Worm (Caenorhabditis elegans) whole organism, L1 larva: Measurements from ENCODE around the gene ZK783.7.

Source experiments
- C04F5.9 ChIP-seq: sonication (generic microtip); optimal IDR thresholded peaks from 2 replicates; lab custom pipeline; 2016; ENCODE audit warnings: missing genetic modification characterization, missing compliant biosample characterization
- C34B4.2 ChIP-seq: sonication (generic microtip); optimal IDR thresholded peaks from 2 replicates; lab custom pipeline; 2017; ENCODE audit warnings: mild to moderate bottlenecking, missing genetic modification characterization, missing compliant biosample characterization
- Y116A8C.19 ChIP-seq: sonication (generic microtip); optimal IDR thresholded peaks from 2 replicates; lab custom pipeline; 2016; ENCODE audit warnings: missing compliant biosample characterization, missing genetic modification characterization, borderline replicate concordance
- efl-1 ChIP-seq, 4 experiments: fragments of 150-350 bp; optimal IDR thresholded peaks in 3 of 4; peaks in 1 of 4; 1 replicate in 1 of 4; 2 replicates in 3 of 4; lab custom pipeline; 2014; ENCODE audit warnings: missing biosample characterization in 2 of 4, missing genetic modification characterization in 2 of 4, missing genetic modification reagents in 2 of 4
- jun-1 ChIP-seq: fragments of 150-350 bp; optimal IDR thresholded peaks from 2 replicates; lab custom pipeline; 2014; ENCODE audit warnings: missing biosample characterization, missing genetic modification reagents, missing genetic modification characterization
- nhr-76 ChIP-seq: sonication (generic microtip); optimal IDR thresholded peaks from 2 replicates; lab custom pipeline; 2017; ENCODE audit warnings: missing biosample characterization, missing genetic modification characterization
- nhr-84 ChIP-seq: sonication (generic microtip); optimal IDR thresholded peaks from 2 replicates; lab custom pipeline; 2017; ENCODE audit warnings: missing biosample characterization, missing genetic modification characterization
- skn-1 ChIP-seq: fragments of 150-350 bp; optimal IDR thresholded peaks from 2 replicates; lab custom pipeline; 2014; ENCODE audit warnings: missing biosample characterization, missing genetic modification characterization

ZK783.7 gene

DNA sequence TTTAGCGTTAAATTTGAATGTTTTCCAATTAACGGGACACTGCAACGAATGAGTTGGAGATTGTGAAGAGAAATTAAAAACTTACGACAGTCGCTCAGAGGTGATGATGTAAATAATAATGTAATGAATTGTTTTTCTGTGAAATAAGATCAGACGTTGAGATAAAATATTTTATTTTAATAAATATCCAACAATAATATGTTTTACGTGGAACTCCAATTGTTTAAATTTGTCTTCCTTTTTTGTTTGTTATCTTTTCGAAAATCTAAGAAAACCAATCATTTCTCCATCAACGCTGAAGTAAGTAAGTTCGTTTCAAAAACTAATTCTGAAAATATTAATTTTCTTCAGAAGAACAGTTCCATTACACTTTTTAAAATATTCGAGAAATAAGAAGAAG, 37.8 kb downstream of the ZK783.7 start, which contains the start of gene C18H2.5:
Gene C18H2.5 (minus strand): TSS at position 101 of the 400 bp plus-strand sequence.
- no peak for TF ChIP-seq jun-1
- TF ChIP-seq nhr-84 (tag; lab: Kevin White, UChicago) = no peak
- TF ChIP-seq nhr-76 (tag; lab: Kevin White, UChicago) = no peak
- TF ChIP-seq C04F5.9 (tag; lab: Kevin White, UChicago) = no peak
- TF ChIP-seq C34B4.2 (tag; lab: Kevin White, UChicago) = no peak
- no peak for TF ChIP-seq skn-1 (tag; lab: Kevin White, UChicago)

- TF ChIP-seq efl-1 (optimal IDR thresholded peaks at IDR 0.05; lab: Kevin White, UChicago) = no peak
- TF ChIP-seq efl-1 (GFP tag; optimal IDR thresholded peaks at IDR 0.05 in 1 of 2; lab: Kevin White, UChicago) = peak in 1 of 2 experiments; percentile 61
- no peak for TF ChIP-seq Y116A8C.19 (tag; lab: Kevin White, UChicago)
These were observed 47.0 kb downstream of the ZK783.7 start for ce11 chrIII:7703474-7703873.
